Worm (Caenorhabditis elegans) whole organism, L2 larva: ENCODE measurements around the gene F44E5.5.

Source experiments
- ama-1 ChIP-seq: fragments of 150-350 bp; optimal IDR thresholded peaks from 2 replicates; lab custom pipeline; 2018; ENCODE audit warnings: inconsistent platforms
- elt-1 ChIP-seq: fragments of 150-350 bp; optimal IDR thresholded peaks from 2 replicates; lab custom pipeline; 2014; ENCODE audit warnings: missing biosample characterization, missing genetic modification characterization
- lin-13 ChIP-seq: fragments of 150-350 bp; optimal IDR thresholded peaks from 2 replicates; lab custom pipeline; 2014; ENCODE audit warnings: missing biosample characterization, missing genetic modification reagents, missing genetic modification characterization
- nhr-11 ChIP-seq: fragments of 150-350 bp; optimal IDR thresholded peaks from 2 replicates; lab custom pipeline; 2014; ENCODE audit warnings: missing biosample characterization, missing genetic modification characterization
- unc-39 ChIP-seq: fragments of 150-350 bp; optimal IDR thresholded peaks from 2 replicates; lab custom pipeline; 2014; ENCODE audit warnings: missing biosample characterization, missing genetic modification characterization
- unc-55 ChIP-seq: fragments of 150-350 bp; sonication (generic microtip); optimal IDR thresholded peaks from 3 replicates; lab custom pipeline; 2014; ENCODE audit warnings: missing biosample characterization, missing genetic modification reagents, missing genetic modification characterization
- ztf-4 ChIP-seq: fragments of 150-350 bp; optimal IDR thresholded peaks from 2 replicates; lab custom pipeline; 2014; ENCODE audit warnings: missing biosample characterization, missing genetic modification characterization

DNA sequence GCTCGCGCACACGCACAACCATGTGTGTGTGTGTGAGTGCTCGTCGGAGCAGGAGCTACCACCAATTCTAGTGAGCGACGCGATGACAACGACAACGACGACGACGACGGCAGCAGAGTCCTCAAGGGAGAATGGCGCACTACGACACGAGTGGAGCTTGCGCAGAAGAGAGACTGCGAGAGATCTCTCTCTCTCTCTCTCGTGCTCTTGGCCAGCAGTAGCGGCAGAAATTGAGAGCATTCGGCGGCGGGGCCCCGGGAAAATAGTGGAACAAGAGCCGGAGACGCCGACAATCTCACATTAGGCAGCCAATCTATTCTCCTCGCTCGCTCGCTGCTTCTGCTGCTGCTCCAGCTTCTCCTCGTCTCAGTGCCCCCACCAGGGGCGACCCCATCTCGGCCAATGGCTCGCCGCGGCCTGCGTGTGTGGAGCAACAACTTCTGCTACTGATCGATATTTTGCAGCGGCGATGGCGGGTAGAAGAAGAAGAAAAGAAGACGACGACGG, 12.6 kb upstream of the F44E5.5 start:
- no peak for TF ChIP-seq unc-39 (tag; lab: Kevin White, UChicago)
- TF ChIP-seq ama-1 (lab: Kevin White, UChicago): no peak
- TF ChIP-seq ztf-4 (tag; lab: Kevin White, UChicago): peak; percentile 66
- TF ChIP-seq elt-1: no peak
- peak; percentile 59 for TF ChIP-seq unc-55 (GFP tag; lab: Kevin White, UChicago)
- TF ChIP-seq nhr-11: no peak
- TF ChIP-seq lin-13 (GFP tag; lab: Kevin White, UChicago): peak; percentile 19
